Fruit fly (Drosophila melanogaster) whole organism, embryonic: Measurements from ENCODE around the gene neur.

Experiments used
- Atf3 ChIP-seq: fragments of 200-800 bp; sonication (Bioruptor generic); optimal IDR thresholded peaks from 3 replicates; lab custom pipeline; 2016; ENCODE audit warnings: missing biosample characterization, missing genetic modification characterization
- Bteb2 ChIP-seq: fragments of 200-800 bp; sonication (Bioruptor generic); optimal IDR thresholded peaks from 2 replicates; lab custom pipeline; 2016; ENCODE audit warnings: missing biosample characterization, missing genetic modification characterization
- C15 ChIP-seq: fragments of 200-800 bp; sonication (Bioruptor generic); IDR thresholded peaks from 3 replicates; pipeline ENCODE4 v1.3.6; 2022; ENCODE audit warnings: missing biosample characterization, missing genetic modification characterization
- CG10565 ChIP-seq: fragments of 200-800 bp; sonication (Bioruptor generic); optimal IDR thresholded peaks from 3 replicates; lab custom pipeline; 2016; ENCODE audit warnings: missing biosample characterization, mild to moderate bottlenecking, missing genetic modification characterization
- CG11456 ChIP-seq: fragments of 200-800 bp; sonication (Bioruptor generic); IDR thresholded peaks from 3 replicates; pipeline ENCODE4 v1.3.6; 2022; ENCODE audit warnings: missing biosample characterization, missing genetic modification characterization
- CG13296 ChIP-seq: fragments of 200-800 bp; sonication (Bioruptor generic); optimal IDR thresholded peaks from 3 replicates; lab custom pipeline; 2018; ENCODE audit warnings: missing biosample characterization, mild to moderate bottlenecking, missing genetic modification characterization
- CG14710 ChIP-seq: fragments of 200-800 bp; sonication (Bioruptor generic); optimal IDR thresholded peaks from 3 replicates; lab custom pipeline; 2019; ENCODE audit warnings: missing biosample characterization, mild to moderate bottlenecking, missing genetic modification characterization, moderate library complexity
- CG15269 ChIP-seq: fragments of 200-800 bp; sonication (Bioruptor generic); optimal IDR thresholded peaks from 2 replicates; lab custom pipeline; 2018; ENCODE audit warnings: missing biosample characterization, mild to moderate bottlenecking, missing genetic modification characterization, moderate library complexity
- CG15514 ChIP-seq: fragments of 200-800 bp; sonication (Bioruptor generic); optimal IDR thresholded peaks from 3 replicates; lab custom pipeline; 2017; ENCODE audit warnings: missing biosample characterization, missing genetic modification characterization, mild to moderate bottlenecking, moderate library complexity, missing genetic modification reagents
- CG16779 ChIP-seq: fragments of 200-800 bp; sonication (Bioruptor generic); IDR thresholded peaks from 2 replicates; pipeline ENCODE4 v1.3.6; 2022; ENCODE audit warnings: missing biosample characterization, missing genetic modification characterization
- CG16813 ChIP-seq: fragments of 200-800 bp; sonication (Bioruptor generic); IDR thresholded peaks from 3 replicates; pipeline ENCODE4 v1.3.6; 2022; ENCODE audit warnings: missing biosample characterization, missing genetic modification characterization; ENCODE audit not compliant: partially characterized antibody
- CG17328 ChIP-seq: fragments of 200-800 bp; sonication (Bioruptor generic); IDR thresholded peaks from 2 replicates; pipeline ENCODE4 v1.3.6; 2022; ENCODE audit warnings: missing biosample characterization, missing genetic modification characterization
- CG17612 ChIP-seq: fragments of 200-800 bp; sonication (Bioruptor generic); IDR thresholded peaks from 2 replicates; pipeline ENCODE4 v1.3.6; 2022; ENCODE audit warnings: missing biosample characterization, missing genetic modification characterization
- CG30403 ChIP-seq: fragments of 200-800 bp; sonication (Bioruptor generic); optimal IDR thresholded peaks from 3 replicates; lab custom pipeline; 2016; ENCODE audit warnings: missing biosample characterization, missing genetic modification characterization
- CG30431 ChIP-seq: fragments of 200-800 bp; sonication (Bioruptor generic); optimal IDR thresholded peaks from 2 replicates; lab custom pipeline; 2017; ENCODE audit warnings: missing biosample characterization, missing genetic modification characterization
- CG31365 ChIP-seq: fragments of 200-800 bp; sonication (Bioruptor generic); optimal IDR thresholded peaks from 2 replicates; lab custom pipeline; 2018; ENCODE audit warnings: missing biosample characterization, mild to moderate bottlenecking, missing genetic modification characterization
- CG32767 ChIP-seq: fragments of 200-800 bp; sonication (Bioruptor generic); IDR thresholded peaks from 2 replicates; pipeline ENCODE4 v1.3.6; 2022; ENCODE audit warnings: missing biosample characterization, missing genetic modification characterization
- CG32772 ChIP-seq: fragments of 200-800 bp; sonication (Bioruptor generic); IDR thresholded peaks from 2 replicates; pipeline ENCODE4 v1.3.6; 2022; ENCODE audit warnings: missing biosample characterization, missing genetic modification characterization
- CG3847 ChIP-seq: fragments of 200-800 bp; sonication (Bioruptor generic); IDR thresholded peaks from 2 replicates; pipeline ENCODE4 v1.3.6; 2022; ENCODE audit warnings: missing biosample characterization, missing genetic modification characterization
- CG4404 ChIP-seq: fragments of 200-800 bp; sonication (Bioruptor generic); IDR thresholded peaks from 2 replicates; pipeline ENCODE4 v1.3.6; 2022; ENCODE audit warnings: missing biosample characterization, missing genetic modification characterization
- CG5953 ChIP-seq: fragments of 200-800 bp; sonication (Bioruptor generic); IDR thresholded peaks from 2 replicates; pipeline ENCODE4 v1.3.6; 2022; ENCODE audit warnings: missing biosample characterization, missing genetic modification characterization
- CG6854 ChIP-seq: fragments of 200-800 bp; sonication (Bioruptor generic); optimal IDR thresholded peaks from 3 replicates; lab custom pipeline; 2017; ENCODE audit warnings: missing biosample characterization, mild to moderate bottlenecking, missing genetic modification characterization
- CG7928 ChIP-seq: fragments of 200-800 bp; sonication (Bioruptor generic); optimal IDR thresholded peaks from 2 replicates; lab custom pipeline; 2017; ENCODE audit warnings: missing biosample characterization, mild to moderate bottlenecking, missing genetic modification characterization
- CG8089 ChIP-seq: fragments of 200-800 bp; sonication (Bioruptor generic); optimal IDR thresholded peaks from 3 replicates; lab custom pipeline; 2016; ENCODE audit warnings: missing biosample characterization, missing genetic modification characterization
- CG9215 ChIP-seq: fragments of 200-800 bp; sonication (Bioruptor generic); IDR thresholded peaks from 2 replicates; pipeline ENCODE4 v1.3.6; 2022; ENCODE audit warnings: missing biosample characterization, missing genetic modification characterization
- CTCF ChIP-seq: fragments of 200-800 bp; sonication (Bioruptor generic); optimal IDR thresholded peaks from 2 replicates; lab custom pipeline; 2017; ENCODE audit warnings: missing biosample characterization, mild to moderate bottlenecking, missing genetic modification characterization, moderate library complexity
- CoRest ChIP-seq: fragments of 200-800 bp; sonication (Bioruptor generic); optimal IDR thresholded peaks from 3 replicates; lab custom pipeline; 2018; ENCODE audit warnings: missing biosample characterization, mild to moderate bottlenecking, missing genetic modification characterization, moderate library complexity
- Hand ChIP-seq: fragments of 200-800 bp; sonication (Bioruptor generic); optimal IDR thresholded peaks from 2 replicates; lab custom pipeline; 2017; ENCODE audit warnings: mild to moderate bottlenecking, missing biosample characterization, missing genetic modification reagents, missing genetic modification characterization
- Jarid2 ChIP-seq: fragments of 200-800 bp; sonication (Bioruptor generic); optimal IDR thresholded peaks from 3 replicates; lab custom pipeline; 2017; ENCODE audit warnings: mild to moderate bottlenecking, missing biosample characterization, missing genetic modification reagents, missing genetic modification characterization
- Oaz ChIP-seq: fragments of 200-800 bp; sonication (Bioruptor generic); IDR thresholded peaks from 2 replicates; pipeline ENCODE4 v1.3.6; 2022; ENCODE audit warnings: missing biosample characterization, missing genetic modification characterization
- Rx ChIP-seq: fragments of 200-800 bp; sonication (Bioruptor generic); IDR thresholded peaks from 2 replicates; pipeline ENCODE4 v1.3.6; 2022; ENCODE audit warnings: missing biosample characterization, missing genetic modification characterization
- Taf1 ChIP-seq: fragments of 200-800 bp; sonication (Bioruptor generic); IDR thresholded peaks from 2 replicates; pipeline ENCODE4 v1.3.6; 2022; ENCODE audit warnings: missing biosample characterization, missing genetic modification characterization
- aop ChIP-seq: fragments of 200-800 bp; sonication (Bioruptor generic); IDR thresholded peaks from 2 replicates; pipeline ENCODE4 v1.3.6; 2022; ENCODE audit warnings: missing biosample characterization, missing genetic modification characterization
- br ChIP-seq: fragments of >200 bp; optimal IDR thresholded peaks from 2 replicates; lab custom pipeline; 2017
- dati ChIP-seq: fragments of 200-800 bp; sonication (Bioruptor generic); IDR thresholded peaks from 2 replicates; pipeline ENCODE4 v1.3.6; 2022; ENCODE audit warnings: missing biosample characterization, missing genetic modification characterization
- disco-r ChIP-seq: fragments of 200-800 bp; sonication (Bioruptor generic); optimal IDR thresholded peaks from 2 replicates; lab custom pipeline; 2016; ENCODE audit warnings: missing biosample characterization, missing genetic modification characterization
- dpn ChIP-seq, 2 experiments: fragments of 200-800 bp; sonication (Bioruptor generic); optimal IDR thresholded peaks; 3 replicates each; lab custom pipeline; 2016; ENCODE audit warnings: missing biosample characterization in 2 of 2, missing genetic modification characterization in 2 of 2
- emc ChIP-seq: fragments of 200-800 bp; sonication (Bioruptor generic); optimal IDR thresholded peaks from 2 replicates; lab custom pipeline; 2016; ENCODE audit warnings: missing biosample characterization, missing genetic modification characterization
- exex ChIP-seq: fragments of 200-800 bp; sonication (Bioruptor generic); optimal IDR thresholded peaks from 4 replicates; lab custom pipeline; 2018; ENCODE audit warnings: missing biosample characterization, mild to moderate bottlenecking, missing genetic modification characterization, moderate library complexity
- fd64A ChIP-seq: fragments of 200-800 bp; sonication (Bioruptor generic); optimal IDR thresholded peaks from 3 replicates; lab custom pipeline; 2018; ENCODE audit warnings: missing biosample characterization, mild to moderate bottlenecking, missing genetic modification characterization
- ham ChIP-seq: fragments of 200-800 bp; sonication (Bioruptor generic); IDR thresholded peaks from 2 replicates; pipeline ENCODE4 v1.3.6; 2022; ENCODE audit warnings: missing biosample characterization, missing genetic modification characterization
- kni ChIP-seq: fragments of 200-800 bp; sonication (Bioruptor generic); optimal IDR thresholded peaks from 3 replicates; lab custom pipeline; 2017; ENCODE audit warnings: mild to moderate bottlenecking, missing biosample characterization, missing genetic modification reagents, missing genetic modification characterization
- mam ChIP-seq: fragments of 200-800 bp; sonication (Bioruptor generic); optimal IDR thresholded peaks from 3 replicates; lab custom pipeline; 2016; ENCODE audit warnings: missing biosample characterization, missing genetic modification characterization
- pan ChIP-seq, 4 experiments: fragments of >200 bp in 3 of 4; fragments of 200-800 bp in 1 of 4; sonication (Bioruptor generic) in 1 of 4; optimal IDR thresholded peaks in 3 of 4; IDR thresholded peaks in 1 of 4; 2 replicates each; pipeline versions ENCODE4 v1.3.6 to Lab custom; 2017 to 2022; ENCODE audit warnings: missing biosample characterization in 2 of 4, missing genetic modification characterization in 2 of 4, mixed read lengths in 1 of 4
- pfk ChIP-seq: fragments of 200-800 bp; sonication (Bioruptor generic); optimal IDR thresholded peaks from 2 replicates; lab custom pipeline; 2018; ENCODE audit warnings: missing biosample characterization, mild to moderate bottlenecking, missing genetic modification characterization, moderate library complexity
- pita ChIP-seq: fragments of 200-800 bp; sonication (Bioruptor generic); optimal IDR thresholded peaks from 2 replicates; lab custom pipeline; 2017; ENCODE audit warnings: missing biosample characterization, mild to moderate bottlenecking, missing genetic modification characterization
- sd ChIP-seq: fragments of 200-800 bp; sonication (Bioruptor generic); optimal IDR thresholded peaks from 3 replicates; lab custom pipeline; 2018; ENCODE audit warnings: missing biosample characterization, mild to moderate bottlenecking, missing genetic modification characterization, moderate library complexity
- sna ChIP-seq: fragments of 200-800 bp; sonication (Bioruptor generic); IDR thresholded peaks from 2 replicates; pipeline ENCODE4 v1.3.6; 2022; ENCODE audit warnings: missing biosample characterization, missing genetic modification characterization; ENCODE audit not compliant: partially characterized antibody
- sr ChIP-seq: fragments of 200-800 bp; sonication (Bioruptor generic); IDR thresholded peaks from 3 replicates; pipeline ENCODE4 v1.3.6; 2022; ENCODE audit warnings: missing biosample characterization, missing genetic modification characterization
- tio ChIP-seq: fragments of 200-800 bp; sonication (Bioruptor generic); optimal IDR thresholded peaks from 2 replicates; lab custom pipeline; 2017; ENCODE audit warnings: missing biosample characterization, missing genetic modification characterization, inconsistent platforms
- unc-4 ChIP-seq: fragments of 200-800 bp; sonication (Bioruptor generic); IDR thresholded peaks from 2 replicates; pipeline ENCODE4 v1.3.6; 2022; ENCODE audit warnings: missing biosample characterization, missing genetic modification characterization; ENCODE audit not compliant: partially characterized antibody
- yki ChIP-seq: fragments of >200 bp; optimal IDR thresholded peaks from 3 replicates; lab custom pipeline; 2018
- z ChIP-seq: fragments of 200-800 bp; sonication (Bioruptor generic); IDR thresholded peaks from 3 replicates; pipeline ENCODE4 v1.3.6; 2022; ENCODE audit warnings: missing biosample characterization, missing genetic modification characterization

The neur gene

DNA sequence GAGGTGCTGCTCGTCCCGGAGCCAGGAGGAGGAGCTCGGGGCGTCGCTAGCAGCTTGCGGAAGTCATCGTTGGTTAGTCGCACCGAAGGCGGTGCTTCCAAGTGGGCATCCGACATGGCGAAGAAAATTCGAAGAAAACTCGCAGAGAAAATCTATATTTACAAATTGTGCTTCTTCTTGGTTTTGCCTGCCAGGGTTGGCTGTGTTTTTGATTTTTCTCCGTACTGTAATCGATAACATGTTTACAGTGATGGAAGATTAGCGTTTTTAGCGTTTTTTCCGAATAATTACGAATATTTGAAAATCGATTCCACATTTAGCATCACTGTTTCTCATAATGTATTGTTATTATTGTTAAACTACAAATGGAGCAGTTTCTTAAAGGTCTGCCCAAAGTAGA is 25.6 kb upstream of the neur start, which contains the start of the genes beag and Ada (continued):
- TF ChIP-seq CG11456 (GFP tag; lab: Robert Waterston, UW): no peak
- no peak for TF ChIP-seq sr
- TF ChIP-seq Rx: no peak
- peak; percentile 54 for TF ChIP-seq mam
- no peak for TF ChIP-seq Atf3
- TF ChIP-seq CG15269 (tag; lab: Kevin White, UChicago): no peak
- TF ChIP-seq C15 (GFP tag; lab: Robert Waterston, UW): no peak
- no peak for TF ChIP-seq CG8089 (GFP tag; lab: Kevin White, UChicago)
- no peak for TF ChIP-seq Hand (GFP tag; lab: Kevin White, UChicago)
- TF ChIP-seq unc-4 (GFP tag; lab: Robert Waterston, UW): peak; percentile 52
- TF ChIP-seq yki (lab: Kevin White, UChicago): no peak
- no peak for TF ChIP-seq CG17328 (GFP tag; lab: Robert Waterston, UW)
- peak; percentile 33 for TF ChIP-seq disco-r (GFP tag; lab: Kevin White, UChicago)
- no peak for TF ChIP-seq CG16779 (GFP tag; lab: Robert Waterston, UW)
- no peak for TF ChIP-seq tio (GFP tag; lab: Kevin White, UChicago)
- TF ChIP-seq CG31365 (tag; lab: Kevin White, UChicago): no peak
- TF ChIP-seq CG30431 (GFP tag; lab: Kevin White, UChicago): no peak
- TF ChIP-seq br (lab: Kevin White, UChicago): no peak
- peak; percentile 52; the same call in 1 of the 2 replicates for TF ChIP-seq CG3847 (GFP tag; lab: Robert Waterston, UW)
- TF ChIP-seq CoRest: peak; percentile 39
- TF ChIP-seq CG6854 (GFP tag; lab: Kevin White, UChicago): no peak
- no peak for TF ChIP-seq Jarid2 (GFP tag; lab: Kevin White, UChicago)
- TF ChIP-seq CG17612: no peak
- no peak for TF ChIP-seq CG5953 (GFP tag; lab: Robert Waterston, UW)
- no peak for TF ChIP-seq aop (GFP tag; lab: Robert Waterston, UW)
- TF ChIP-seq Taf1: no peak
- TF ChIP-seq dpn (GFP tag; optimal IDR thresholded peaks at IDR 0.05; lab: Kevin White, UChicago): peak; percentile 22 to 64
- TF ChIP-seq CG14710: peak; percentile 61
- no peak for TF ChIP-seq CG32772 (GFP tag; lab: Robert Waterston, UW)
- no peak for TF ChIP-seq CG10565 (GFP tag; lab: Kevin White, UChicago)
- peak; percentile 67 for TF ChIP-seq CG15514 (GFP tag; lab: Kevin White, UChicago)
- TF ChIP-seq CG4404 (GFP tag; lab: Robert Waterston, UW): no peak
- no peak for TF ChIP-seq pan (optimal IDR thresholded peaks at IDR 0.05; lab: Kevin White, UChicago)
- TF ChIP-seq pan (GFP tag; optimal IDR thresholded peaks at IDR 0.05 in 1 of 2, IDR thresholded peaks at IDR 0.05 in 1 of 2): peak in 1 of 2 experiments; percentile 22
- peak; percentile 42; the same call in 1 of the 2 replicates for TF ChIP-seq sna (GFP tag; lab: Robert Waterston, UW)
- TF ChIP-seq CTCF (GFP tag; lab: Kevin White, UChicago): no peak
- 0 out of 2 replicates have a peak, but pooled peaks have one; percentile 15 for TF ChIP-seq CG32767
- no peak for TF ChIP-seq Oaz
- TF ChIP-seq CG9215: peak; percentile 36; the same call in 1 of the 2 replicates
- TF ChIP-seq CG16813 (GFP tag; lab: Robert Waterston, UW): peak; percentile 49; the same call in 1 of the 3 replicates
- TF ChIP-seq emc (GFP tag; lab: Kevin White, UChicago): no peak
- TF ChIP-seq pfk (GFP tag; lab: Kevin White, UChicago): no peak
- TF ChIP-seq exex (tag; lab: Kevin White, UChicago): no peak
- TF ChIP-seq dati (GFP tag; lab: Robert Waterston, UW): no peak
- TF ChIP-seq CG30403: peak; percentile 62
- TF ChIP-seq pita: no peak
- no peak for TF ChIP-seq sd (tag; lab: Kevin White, UChicago)
- peak; percentile 35 for TF ChIP-seq Bteb2 (GFP tag; lab: Kevin White, UChicago)
- TF ChIP-seq kni (GFP tag; lab: Kevin White, UChicago): no peak
- peak; percentile 89 for TF ChIP-seq CG7928 (GFP tag; lab: Kevin White, UChicago)
- no peak for TF ChIP-seq fd64A (GFP tag; lab: Kevin White, UChicago)
- TF ChIP-seq CG13296 (GFP tag; lab: Kevin White, UChicago): peak; percentile 51
- TF ChIP-seq ham (GFP tag; lab: Robert Waterston, UW): no peak
- no peak for TF ChIP-seq z
